Worm (Caenorhabditis elegans) whole organism, mixed stage, embryonic: ENCODE results near the gene Y37B11A.3.

ENCODE experiments used
- bed-3 ChIP-seq: fragments of 200-800 bp; sonication (Bioruptor generic); optimal IDR thresholded peaks from 3 replicates; lab custom pipeline; 2018; ENCODE audit warnings: mild to moderate bottlenecking, missing genetic modification characterization, moderate library complexity, missing compliant biosample characterization
- blmp-1 ChIP-seq: fragments of 150-350 bp; optimal IDR thresholded peaks from 2 replicates; lab custom pipeline; 2014; ENCODE audit warnings: missing biosample characterization, missing genetic modification characterization
- ceh-39 ChIP-seq: fragments of 150-350 bp; optimal IDR thresholded peaks from 2 replicates; lab custom pipeline; 2014; ENCODE audit warnings: missing biosample characterization, missing genetic modification characterization
- ceh-43 ChIP-seq: fragments of 200-800 bp; sonication (Bioruptor generic); optimal IDR thresholded peaks from 2 replicates; lab custom pipeline; 2018; ENCODE audit warnings: mild to moderate bottlenecking, missing genetic modification characterization, moderate library complexity, missing compliant biosample characterization
- ceh-83 ChIP-seq: fragments of 200-800 bp; sonication (Bioruptor generic); optimal IDR thresholded peaks from 2 replicates; lab custom pipeline; 2018; ENCODE audit warnings: mild to moderate bottlenecking, missing genetic modification characterization, missing compliant biosample characterization
- ces-1 ChIP-seq: fragments of 150-350 bp; optimal IDR thresholded peaks from 2 replicates; lab custom pipeline; 2014; ENCODE audit warnings: missing biosample characterization, missing genetic modification reagents, missing genetic modification characterization
- drap-1 ChIP-seq: fragments of 200-800 bp; sonication (Bioruptor generic); optimal IDR thresholded peaks from 3 replicates; lab custom pipeline; 2018; ENCODE audit warnings: mild to moderate bottlenecking, missing genetic modification characterization, missing compliant biosample characterization
- elt-1 ChIP-seq: sonication (generic microtip); optimal IDR thresholded peaks from 2 replicates; lab custom pipeline; 2017; ENCODE audit warnings: missing genetic modification characterization, mild to moderate bottlenecking, missing compliant biosample characterization, antibody characterized with exemption, moderate library complexity, borderline replicate concordance; ENCODE audit not compliant: insufficient read depth
- elt-3 ChIP-seq: fragments of 150-350 bp; optimal IDR thresholded peaks from 2 replicates; lab custom pipeline; 2014; ENCODE audit warnings: missing biosample characterization, missing genetic modification characterization
- ham-2 ChIP-seq: fragments of 200-800 bp; sonication (Bioruptor generic); optimal IDR thresholded peaks from 2 replicates; lab custom pipeline; 2018; ENCODE audit warnings: mild to moderate bottlenecking, missing genetic modification characterization, missing compliant biosample characterization
- hlh-1 ChIP-seq: fragments of 150-350 bp; optimal IDR thresholded peaks from 2 replicates; lab custom pipeline; 2014; ENCODE audit warnings: missing biosample characterization, missing genetic modification reagents, missing genetic modification characterization
- lin-13 ChIP-seq: fragments of 150-350 bp; optimal IDR thresholded peaks from 2 replicates; lab custom pipeline; 2014; ENCODE audit warnings: missing biosample characterization, missing genetic modification characterization
- lin-32 ChIP-seq: fragments of 200-800 bp; sonication (Bioruptor generic); optimal IDR thresholded peaks from 2 replicates; lab custom pipeline; 2018; ENCODE audit warnings: mild to moderate bottlenecking, missing genetic modification characterization, missing compliant biosample characterization
- lsy-2 ChIP-seq: fragments of 150-350 bp; optimal IDR thresholded peaks from 2 replicates; lab custom pipeline; 2014; ENCODE audit warnings: missing biosample characterization, missing genetic modification characterization
- mab-5 ChIP-seq: fragments of 150-350 bp; optimal IDR thresholded peaks from 2 replicates; lab custom pipeline; 2014; ENCODE audit warnings: missing biosample characterization, missing genetic modification characterization
- mep-1 ChIP-seq: fragments of 150-350 bp; optimal IDR thresholded peaks from 2 replicates; lab custom pipeline; 2017; ENCODE audit warnings: missing biosample characterization, missing genetic modification reagents, missing genetic modification characterization, inconsistent platforms
- mls-2 ChIP-seq: sonication (generic microtip); optimal IDR thresholded peaks from 2 replicates; lab custom pipeline; 2016; ENCODE audit warnings: mild to moderate bottlenecking, missing genetic modification characterization, moderate library complexity, missing compliant biosample characterization
- nhr-12 ChIP-seq: fragments of 150-350 bp; optimal IDR thresholded peaks from 2 replicates; lab custom pipeline; 2014; ENCODE audit warnings: missing biosample characterization, missing genetic modification characterization
- nhr-28 ChIP-seq: fragments of 150-350 bp; optimal IDR thresholded peaks from 2 replicates; lab custom pipeline; 2014; ENCODE audit warnings: missing biosample characterization, missing genetic modification characterization
- pha-4 ChIP-seq: fragments of 150-350 bp; optimal IDR thresholded peaks from 2 replicates; lab custom pipeline; 2018; ENCODE audit warnings: missing biosample characterization, missing genetic modification reagents, missing genetic modification characterization
- sem-2 ChIP-seq: fragments of 200-800 bp; sonication (Bioruptor generic); optimal IDR thresholded peaks from 2 replicates; lab custom pipeline; 2018; ENCODE audit warnings: mild to moderate bottlenecking, missing genetic modification characterization, missing compliant biosample characterization
- sptf-1 ChIP-seq: sonication (generic microtip); optimal IDR thresholded peaks from 2 replicates; lab custom pipeline; 2017; ENCODE audit warnings: mild to moderate bottlenecking, missing genetic modification characterization, moderate library complexity, missing compliant biosample characterization
- unc-120 ChIP-seq: sonication (generic microtip); optimal IDR thresholded peaks from 2 replicates; lab custom pipeline; 2017; ENCODE audit warnings: missing genetic modification characterization, missing compliant biosample characterization; ENCODE audit not compliant: poor library complexity, severe bottlenecking
- unc-39 ChIP-seq: fragments of 150-350 bp; optimal IDR thresholded peaks from 2 replicates; lab custom pipeline; 2014; ENCODE audit warnings: missing biosample characterization, missing genetic modification characterization
- unc-62 ChIP-seq: fragments of 150-350 bp; optimal IDR thresholded peaks from 2 replicates; lab custom pipeline; 2014; ENCODE audit warnings: missing biosample characterization, missing genetic modification reagents, missing genetic modification characterization
- zip-8 ChIP-seq: fragments of 150-350 bp; optimal IDR thresholded peaks from 2 replicates; lab custom pipeline; 2014; ENCODE audit warnings: missing biosample characterization, missing genetic modification characterization
- ztf-11 ChIP-seq: fragments of 150-350 bp; optimal IDR thresholded peaks from 2 replicates; lab custom pipeline; 2014; ENCODE audit warnings: missing biosample characterization, missing genetic modification characterization

Y37B11A.3 gene

DNA sequence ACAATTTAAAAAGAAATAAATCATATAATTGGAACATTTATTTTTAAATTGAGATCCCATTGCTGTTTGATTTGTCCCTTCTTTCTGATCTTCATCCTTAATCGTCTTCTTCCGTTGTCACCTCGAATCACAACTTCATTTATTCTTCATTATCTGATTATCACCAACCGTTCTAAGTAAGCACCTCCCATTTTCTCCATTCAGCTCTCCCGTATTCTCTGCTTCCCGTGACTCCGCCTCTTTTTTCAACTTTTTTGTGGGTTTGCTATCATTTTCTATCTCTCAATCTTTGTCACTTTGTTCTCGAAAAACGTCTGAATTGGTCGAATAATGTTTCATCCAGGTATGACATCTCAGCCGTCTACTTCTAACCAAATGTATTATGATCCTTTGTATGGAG lies 30.8 kb upstream of the Y37B11A.3 start, which contains the start of gene sma-4:
Gene sma-4, plus strand, starts transcription at position 301 of the 400 bp plus-strand sequence.
- TF ChIP-seq ces-1 = no peak
- no peak for TF ChIP-seq bed-3
- no peak for TF ChIP-seq sem-2 (GFP tag; lab: Kevin White, UChicago)
- TF ChIP-seq unc-120 = no peak
- TF ChIP-seq nhr-28 (tag; lab: Kevin White, UChicago) = no peak
- no peak for TF ChIP-seq pha-4 (tag; lab: Kevin White, UChicago)
- no peak for TF ChIP-seq lin-32 (GFP tag; lab: Kevin White, UChicago)
- TF ChIP-seq mep-1 (tag; lab: Kevin White, UChicago) = no peak
- no peak for TF ChIP-seq ceh-43 (GFP tag; lab: Kevin White, UChicago)
- TF ChIP-seq elt-3 (tag; lab: Kevin White, UChicago) = no peak
- no peak for TF ChIP-seq zip-8 (tag; lab: Kevin White, UChicago)
- TF ChIP-seq hlh-1 = no peak
- no peak for TF ChIP-seq lin-13
- TF ChIP-seq lsy-2 (tag; lab: Kevin White, UChicago) = no peak
- TF ChIP-seq, all 35 proteins: peak for 0

DNA sequence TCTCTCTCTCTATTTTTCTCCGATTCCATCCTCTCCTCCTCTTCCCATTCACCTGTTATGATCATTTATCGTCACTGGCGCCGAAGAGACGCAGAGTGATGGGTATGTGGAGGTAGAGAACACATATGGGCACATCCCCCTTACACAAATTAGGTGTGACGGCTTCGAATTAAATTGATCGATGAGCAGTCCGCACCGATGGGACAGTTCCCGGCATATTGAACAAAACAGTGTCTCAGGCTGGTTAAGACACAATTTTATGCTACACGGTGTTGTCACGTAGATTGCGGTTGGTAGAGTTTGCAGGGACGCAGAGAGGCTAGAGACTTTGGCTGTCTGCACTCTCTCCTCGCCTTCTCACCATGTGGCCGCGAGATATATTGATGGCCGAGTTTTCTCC lies 29.7 kb upstream of the Y37B11A.3 start, which contains the start of gene R12B2.7:
Gene R12B2.7, plus strand, starts transcription at position 247 of the 400 bp plus-strand sequence.
- TF ChIP-seq lin-13 = peak; percentile 13
- TF ChIP-seq elt-1 (tag; lab: Kevin White, UChicago) = no peak

- TF ChIP-seq bed-3 = no peak
- no peak for TF ChIP-seq zip-8 (tag; lab: Kevin White, UChicago)
- TF ChIP-seq elt-1 (tag; lab: Kevin White, UChicago) = no peak
- no peak for TF ChIP-seq blmp-1 (tag; lab: Kevin White, UChicago)
- TF ChIP-seq nhr-12 (tag; lab: Kevin White, UChicago) = no peak
- no peak for TF ChIP-seq sem-2 (GFP tag; lab: Kevin White, UChicago)
- TF ChIP-seq sptf-1 (tag; lab: Kevin White, UChicago) = no peak
- no peak for TF ChIP-seq ceh-83 (GFP tag; lab: Kevin White, UChicago)
- TF ChIP-seq lin-13 = no peak
- TF ChIP-seq nhr-28 (tag; lab: Kevin White, UChicago) = no peak
- TF ChIP-seq ham-2 (GFP tag; lab: Kevin White, UChicago) = no peak
- no peak for TF ChIP-seq unc-39 (tag; lab: Kevin White, UChicago)
- no peak for TF ChIP-seq lin-32 (GFP tag; lab: Kevin White, UChicago)
- TF ChIP-seq ces-1 = no peak
- no peak for TF ChIP-seq ceh-39 (tag; lab: Kevin White, UChicago)
- no peak for TF ChIP-seq mep-1 (tag; lab: Kevin White, UChicago)
- no peak for TF ChIP-seq ztf-11 (tag; lab: Kevin White, UChicago)
- no peak for TF ChIP-seq unc-62 (GFP tag; lab: Kevin White, UChicago)
- TF ChIP-seq lsy-2 (tag; lab: Kevin White, UChicago) = no peak
- TF ChIP-seq unc-120 = no peak
These were observed 29.0 kb upstream of the Y37B11A.3 start for ce11 chrIII:5814098-5814497.

DNA sequence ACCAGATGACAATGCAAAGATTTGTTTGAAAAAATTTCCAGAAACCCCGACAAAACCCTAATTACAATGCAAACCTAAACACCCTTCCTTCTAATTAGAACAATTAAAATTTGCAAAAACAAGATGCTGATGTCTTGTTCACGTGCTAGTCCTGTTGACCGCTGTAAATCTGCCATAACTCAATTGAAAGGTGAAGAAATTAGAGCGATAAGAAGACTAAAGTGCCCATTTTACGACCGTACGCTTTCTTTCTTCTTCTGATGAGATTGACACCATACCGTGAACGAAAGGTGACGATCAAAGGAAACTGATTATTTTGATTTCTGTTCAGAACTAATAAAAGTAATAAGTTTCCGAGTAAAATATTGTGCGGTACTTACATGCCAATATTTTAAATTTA lies 28.4 kb upstream of the Y37B11A.3 start:
- TF ChIP-seq mls-2 (tag; lab: Kevin White, UChicago) = no peak
- TF ChIP-seq nhr-28 (tag; lab: Kevin White, UChicago) = no peak
- no peak for TF ChIP-seq sem-2 (GFP tag; lab: Kevin White, UChicago)

ce11 chrIII:5812672-5813071 lies 27.5 kb upstream of the Y37B11A.3 start:
- TF ChIP-seq pha-4 (tag; lab: Kevin White, UChicago) (no peak), lin-32 (GFP tag; lab: Kevin White, UChicago) (no peak), sem-2 (GFP tag; lab: Kevin White, UChicago) (no peak), sptf-1 (tag; lab: Kevin White, UChicago) (no peak), elt-3 (tag; lab: Kevin White, UChicago) (no peak), lin-13 (no peak), unc-120 (no peak), ztf-11 (tag; lab: Kevin White, UChicago) (no peak), unc-62 (GFP tag; lab: Kevin White, UChicago) (peak; percentile 59)

DNA sequence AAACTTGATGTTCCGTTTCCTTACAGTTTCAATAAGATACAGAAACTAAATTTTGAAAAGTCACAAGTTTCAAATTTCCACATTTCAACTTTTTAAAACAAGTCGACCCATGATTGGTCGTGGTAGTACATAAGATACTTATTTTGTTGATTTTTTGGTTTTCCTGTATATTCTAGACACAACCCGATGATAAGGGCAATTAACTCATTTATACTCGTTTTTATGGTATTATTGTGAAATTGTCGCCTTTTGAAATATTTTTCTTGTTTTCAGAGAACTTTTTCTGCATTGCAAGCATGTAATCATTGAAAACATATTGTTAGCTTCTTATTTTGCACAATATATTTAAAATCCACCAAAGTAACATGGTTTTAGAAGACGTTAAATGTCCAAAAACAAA lies 26.8 kb upstream of the Y37B11A.3 start:
- TF ChIP-seq blmp-1 (tag; lab: Kevin White, UChicago) = no peak
- no peak for TF ChIP-seq lsy-2 (tag; lab: Kevin White, UChicago)
- TF ChIP-seq mab-5 = no peak
- no peak for TF ChIP-seq ceh-43 (GFP tag; lab: Kevin White, UChicago)
- no peak for TF ChIP-seq bed-3
- TF ChIP-seq unc-62 (GFP tag; lab: Kevin White, UChicago) = no peak
- no peak for TF ChIP-seq lin-32 (GFP tag; lab: Kevin White, UChicago)
- no peak for TF ChIP-seq drap-1
